Worm (Caenorhabditis elegans) whole organism, L1 larva: ENCODE results near the gene srxa-13.
A peak's percentile ranks its signal among the peaks of the same experiment; 100 is the strongest.

ENCODE experiments used
- dpl-1 ChIP-seq, 3 experiments: fragments of 150-350 bp in 2 of 3; sonication (generic microtip) in 1 of 3; optimal IDR thresholded peaks; 2 replicates each; lab custom pipeline; 2014 to 2017; ENCODE audit warnings: missing biosample characterization in 3 of 3, missing genetic modification characterization in 3 of 3, missing genetic modification reagents in 3 of 3
- egl-27 ChIP-seq, 2 experiments: fragments of 150-350 bp in 1 of 2; sonication (generic microtip); optimal IDR thresholded peaks; 3 replicates each; lab custom pipeline; 2017 to 2018; ENCODE audit warnings: missing biosample characterization in 2 of 2, missing genetic modification characterization in 2 of 2, missing genetic modification reagents in 2 of 2
- elt-3 ChIP-seq, 6 experiments: fragments of 150-350 bp in 1 of 6; sonication (generic microtip); optimal IDR thresholded peaks; 2 replicates each; lab custom pipeline; 2017 to 2018; ENCODE audit warnings: missing biosample characterization in 6 of 6, missing genetic modification characterization in 6 of 6, inconsistent platforms in 1 of 6
- fkh-8 ChIP-seq: sonication (generic microtip); optimal IDR thresholded peaks from 2 replicates; lab custom pipeline; 2016; ENCODE audit warnings: mild to moderate bottlenecking, missing genetic modification characterization, missing compliant biosample characterization
- fos-1 ChIP-seq: fragments of 150-350 bp; optimal IDR thresholded peaks from 2 replicates; lab custom pipeline; 2014; ENCODE audit warnings: missing biosample characterization, missing genetic modification characterization
- lin-13 ChIP-seq: fragments of 150-350 bp; optimal IDR thresholded peaks from 2 replicates; lab custom pipeline; 2014; ENCODE audit warnings: missing biosample characterization, missing genetic modification reagents, missing genetic modification characterization
- lin-35 ChIP-seq, 2 experiments: fragments of 150-350 bp; optimal IDR thresholded peaks; 2 replicates each; lab custom pipeline; 2014; ENCODE audit warnings: missing biosample characterization in 2 of 2, missing genetic modification characterization in 2 of 2, missing genetic modification reagents in 2 of 2
- mdl-1 ChIP-seq, 2 experiments: fragments of 150-350 bp; optimal IDR thresholded peaks; 2 replicates each; lab custom pipeline; 2014 to 2017; ENCODE audit warnings: missing biosample characterization in 2 of 2, missing genetic modification characterization in 2 of 2, inconsistent platforms in 1 of 2
- nhr-12 ChIP-seq: sonication (generic microtip); optimal IDR thresholded peaks from 2 replicates; lab custom pipeline; 2017; ENCODE audit warnings: missing biosample characterization, missing genetic modification characterization
- nhr-28 ChIP-seq: fragments of 150-350 bp; optimal IDR thresholded peaks from 2 replicates; lab custom pipeline; 2014; ENCODE audit warnings: missing biosample characterization, missing genetic modification characterization
- nhr-85 ChIP-seq: sonication (generic microtip); peaks from one replicate; lab custom pipeline; 2016; ENCODE audit warnings: missing genetic modification characterization, inconsistent platforms, missing compliant biosample characterization
- skn-1 ChIP-seq: fragments of 150-350 bp; optimal IDR thresholded peaks from 2 replicates; lab custom pipeline; 2014; ENCODE audit warnings: missing biosample characterization, missing genetic modification characterization
- unc-62 ChIP-seq: fragments of 150-350 bp; optimal IDR thresholded peaks from 2 replicates; lab custom pipeline; 2014; ENCODE audit warnings: missing biosample characterization, missing genetic modification reagents, missing genetic modification characterization

- TF ChIP-seq nhr-12 (tag; lab: Kevin White, UChicago): no peak
- TF ChIP-seq elt-3 (tag; optimal IDR thresholded peaks at IDR 0.05; lab: Kevin White, UChicago): peak in 5 of 6 experiments; percentile 25 to 93 (median 82)
- no peak for TF ChIP-seq skn-1 (tag; lab: Kevin White, UChicago)
- no peak for TF ChIP-seq dpl-1 (GFP tag; optimal IDR thresholded peaks at IDR 0.05; lab: Kevin White, UChicago)
- TF ChIP-seq mdl-1 (tag; optimal IDR thresholded peaks at IDR 0.05; lab: Kevin White, UChicago): no peak
- no peak for TF ChIP-seq egl-27 (tag; optimal IDR thresholded peaks at IDR 0.05; lab: Kevin White, UChicago)
- TF ChIP-seq nhr-85 (tag; lab: Kevin White, UChicago): no peak
- no peak for TF ChIP-seq lin-13
- no peak for TF ChIP-seq unc-62 (GFP tag; lab: Kevin White, UChicago)
- no peak for TF ChIP-seq lin-35 (GFP tag; optimal IDR thresholded peaks at IDR 0.05; lab: Kevin White, UChicago)
- no peak for TF ChIP-seq nhr-28 (tag; lab: Kevin White, UChicago)
- TF ChIP-seq fos-1 (tag; lab: Kevin White, UChicago): no peak
- no peak for TF ChIP-seq fkh-8
Observed at ce11 chrV:13935423-13935822, 5.8 kb downstream of the srxa-13 start.
